Fruit fly (Drosophila melanogaster) whole organism, prepupa: ENCODE data around the gene CG15130.

Source experiments
- CG11762 ChIP-seq: fragments of 200-800 bp; sonication (Bioruptor generic); optimal IDR thresholded peaks from 3 replicates; lab custom pipeline; 2016; ENCODE audit warnings: missing biosample characterization, missing genetic modification characterization; ENCODE audit not compliant: insufficient read depth
- CG1621 ChIP-seq: fragments of 200-800 bp; sonication (Bioruptor generic); optimal IDR thresholded peaks from 3 replicates; lab custom pipeline; 2018; ENCODE audit warnings: missing biosample characterization, mild to moderate bottlenecking, missing genetic modification characterization
- CG3032 ChIP-seq: fragments of 200-800 bp; optimal IDR thresholded peaks from 2 replicates; lab custom pipeline; 2019; ENCODE audit warnings: missing biosample characterization, mild to moderate bottlenecking, missing genetic modification characterization, moderate library complexity
- CG3919 ChIP-seq: fragments of 200-800 bp; sonication (Bioruptor generic); optimal IDR thresholded peaks from 3 replicates; lab custom pipeline; 2016; ENCODE audit warnings: missing biosample characterization, missing genetic modification characterization
- CG6792 ChIP-seq: fragments of 200-800 bp; sonication (Bioruptor generic); optimal IDR thresholded peaks from 3 replicates; lab custom pipeline; 2016; ENCODE audit warnings: missing biosample characterization, missing genetic modification characterization
- CG9139 ChIP-seq: fragments of 200-800 bp; sonication (Bioruptor generic); optimal IDR thresholded peaks from 3 replicates; lab custom pipeline; 2017; ENCODE audit warnings: missing biosample characterization, mild to moderate bottlenecking, missing genetic modification characterization
- Gug ChIP-seq: fragments of 200-800 bp; sonication (Bioruptor generic); IDR thresholded peaks from 2 replicates; pipeline ENCODE4 v1.3.6; 2022; ENCODE audit warnings: missing biosample characterization, missing genetic modification characterization
- Hr38 ChIP-seq: sonication (Bioruptor generic); optimal IDR thresholded peaks from 2 replicates; lab custom pipeline; 2016; ENCODE audit warnings: missing biosample characterization, missing genetic modification characterization
- Lpt ChIP-seq: fragments of 200-800 bp; sonication (Bioruptor generic); optimal IDR thresholded peaks from 3 replicates; lab custom pipeline; 2016; ENCODE audit warnings: missing biosample characterization, missing genetic modification characterization
- fkh ChIP-seq: fragments of 200-800 bp; sonication (Bioruptor generic); optimal IDR thresholded peaks from 3 replicates; lab custom pipeline; 2017; ENCODE audit warnings: missing biosample characterization, mild to moderate bottlenecking, missing genetic modification characterization, moderate library complexity

- TF ChIP-seq CG11762 (GFP tag; lab: Kevin White, UChicago) (no peak), Hr38 (GFP tag; lab: Kevin White, UChicago) (no peak), Gug (GFP tag; lab: Robert Waterston, UW) (no peak), Lpt (GFP tag; lab: Kevin White, UChicago) (no peak), CG1621 (tag; lab: Kevin White, UChicago) (no peak), fkh (GFP tag; lab: Kevin White, UChicago) (no peak), CG6792 (GFP tag; lab: Kevin White, UChicago) (no peak), CG9139 (GFP tag; lab: Kevin White, UChicago) (no peak), CG3032 (no peak), CG3919 (GFP tag; lab: Kevin White, UChicago) (no peak)
These were observed 23.6 kb downstream of the CG15130 start for dm6 chr2L:20400875-20401274.
